Fruit fly (Drosophila melanogaster): ENCODE measurements around the gene Cpsf6.

Cpsf6 gene

dm6 chr3L:8288396-8288795 lies 26.9 kb downstream of the Cpsf6 start:
- peak; percentile 4 for TF ChIP-seq psq (GFP tag; optimal IDR thresholded peaks at IDR 0.05)
- no peak for TF ChIP-seq woc (GFP tag; optimal IDR thresholded peaks at IDR 0.05)
- TF ChIP-seq pan (optimal IDR thresholded peaks at IDR 0.05) = no peak
- TF ChIP-seq fru (GFP tag; optimal IDR thresholded peaks at IDR 0.05) = peak; percentile 52
- TF ChIP-seq tai (GFP tag; optimal IDR thresholded peaks at IDR 0.05) = peak; percentile 37
- no peak for TF ChIP-seq usp (GFP tag; optimal IDR thresholded peaks at IDR 0.05)
- no peak for TF ChIP-seq HLH106 (tag; optimal IDR thresholded peaks at IDR 0.05)
- peak; percentile 7 for TF ChIP-seq ey (GFP tag; optimal IDR thresholded peaks at IDR 0.05)

dm6 chr3L:8286397-8286796 lies 28.9 kb downstream of the Cpsf6 start:
- TF ChIP-seq N (GFP tag; optimal IDR thresholded peaks at IDR 0.05) (no peak), Jra (GFP tag; optimal IDR thresholded peaks at IDR 0.05) (no peak), dl (GFP tag; optimal IDR thresholded peaks at IDR 0.05; ENCODE audit: insufficient read depth in 1 of 2, partially characterized antibody in 2 of 2) (no peak), Sp1 (GFP tag; optimal IDR thresholded peaks at IDR 0.05) (no peak), Dif (GFP tag; optimal IDR thresholded peaks at IDR 0.05; ENCODE audit: partially characterized antibody) (no peak), rgr (GFP tag; optimal IDR thresholded peaks at IDR 0.05) (no peak), CG9705 (GFP tag; optimal IDR thresholded peaks at IDR 0.05) (no peak), brk (GFP tag; optimal IDR thresholded peaks at IDR 0.05) (no peak), usp (GFP tag; optimal IDR thresholded peaks at IDR 0.05) (no peak), sage (GFP tag; optimal IDR thresholded peaks at IDR 0.05) (no peak)

dm6 chr3L:8285773-8286172 lies 29.5 kb downstream of the Cpsf6 start:
- TF ChIP-seq Dfd (GFP tag; optimal IDR thresholded peaks at IDR 0.05) (no peak), Myc (optimal IDR thresholded peaks at IDR 0.05) (no peak), Dif (GFP tag; optimal IDR thresholded peaks at IDR 0.05; ENCODE audit: partially characterized antibody) (no peak), woc (GFP tag; optimal IDR thresholded peaks at IDR 0.05) (no peak)

- TF ChIP-seq ey (GFP tag; optimal IDR thresholded peaks at IDR 0.05) (no peak), Vsx2 (GFP tag; optimal IDR thresholded peaks at IDR 0.05; ENCODE audit: partially characterized antibody) (no peak), Rel (GFP tag; optimal IDR thresholded peaks at IDR 0.05) (no peak), Rel (tag; optimal IDR thresholded peaks at IDR 0.05) (no peak), psq (GFP tag; optimal IDR thresholded peaks at IDR 0.05) (no peak), usp (GFP tag; optimal IDR thresholded peaks at IDR 0.05) (no peak), Myc (optimal IDR thresholded peaks at IDR 0.05) (no peak), woc (GFP tag; optimal IDR thresholded peaks at IDR 0.05) (no peak), HLH106 (tag; optimal IDR thresholded peaks at IDR 0.05) (no peak), rgr (GFP tag; optimal IDR thresholded peaks at IDR 0.05) (no peak), Jra (GFP tag; optimal IDR thresholded peaks at IDR 0.05) (no peak), Abd-B (GFP tag; optimal IDR thresholded peaks at IDR 0.05) (no peak), brk (GFP tag; optimal IDR thresholded peaks at IDR 0.05) (no peak), Dif (GFP tag; optimal IDR thresholded peaks at IDR 0.05; ENCODE audit: partially characterized antibody) (no peak), CG9705 (GFP tag; optimal IDR thresholded peaks at IDR 0.05) (no peak), sage (GFP tag; optimal IDR thresholded peaks at IDR 0.05) (no peak), Hr78 (GFP tag; optimal IDR thresholded peaks at IDR 0.05) (no peak), Dfd (GFP tag; optimal IDR thresholded peaks at IDR 0.05) (no peak), N (GFP tag; optimal IDR thresholded peaks at IDR 0.05) (no peak)
Measured at dm6 chr3L:8285291-8285690, 30.0 kb downstream of the Cpsf6 start.

- TF ChIP-seq Hnf4 (GFP tag; optimal IDR thresholded peaks at IDR 0.05) = no peak
- peak; percentile 20 for TF ChIP-seq OdsH (GFP tag; optimal IDR thresholded peaks at IDR 0.05)
- no peak for TF ChIP-seq pan (optimal IDR thresholded peaks at IDR 0.05)
- peak; percentile 35 for TF ChIP-seq rgr (GFP tag; optimal IDR thresholded peaks at IDR 0.05)
- no peak for TF ChIP-seq CG32264 (GFP tag; optimal IDR thresholded peaks at IDR 0.05)
- no peak for TF ChIP-seq Hr83 (GFP tag; optimal IDR thresholded peaks at IDR 0.05; ENCODE audit: poor library complexity, severe bottlenecking)
- TF ChIP-seq Mio (GFP tag; optimal IDR thresholded peaks at IDR 0.05) = no peak
- TF ChIP-seq tai (GFP tag; optimal IDR thresholded peaks at IDR 0.05) = no peak
- TF ChIP-seq Vsx2 (GFP tag; optimal IDR thresholded peaks at IDR 0.05; ENCODE audit: partially characterized antibody) = no peak
- TF ChIP-seq Myc (optimal IDR thresholded peaks at IDR 0.05) = no peak
- peak; percentile 29 for TF ChIP-seq Sp1 (GFP tag; optimal IDR thresholded peaks at IDR 0.05)
- no peak for TF ChIP-seq GATAd (GFP tag; optimal IDR thresholded peaks at IDR 0.05)
- no peak for TF ChIP-seq CG9705 (GFP tag; optimal IDR thresholded peaks at IDR 0.05)
- peak; percentile 30 for TF ChIP-seq fru (GFP tag; optimal IDR thresholded peaks at IDR 0.05)
- TF ChIP-seq woc (GFP tag; optimal IDR thresholded peaks at IDR 0.05) = peak; percentile 12
- TF ChIP-seq dl (GFP tag; optimal IDR thresholded peaks at IDR 0.05; ENCODE audit: insufficient read depth in 1 of 2, partially characterized antibody in 2 of 2) = no peak
- no peak for TF ChIP-seq sv (GFP tag; optimal IDR thresholded peaks at IDR 0.05)
- TF ChIP-seq jim (GFP tag; optimal IDR thresholded peaks at IDR 0.05) = no peak
- no peak for TF ChIP-seq Dfd (GFP tag; optimal IDR thresholded peaks at IDR 0.05)
- no peak for TF ChIP-seq Jra (GFP tag; optimal IDR thresholded peaks at IDR 0.05)
- peak; percentile 35 for TF ChIP-seq dmrt93B (GFP tag; optimal IDR thresholded peaks at IDR 0.05)
- no peak for TF ChIP-seq N (GFP tag; optimal IDR thresholded peaks at IDR 0.05)
- TF ChIP-seq Dif (GFP tag; optimal IDR thresholded peaks at IDR 0.05; ENCODE audit: partially characterized antibody) = no peak
- TF ChIP-seq br (GFP tag; optimal IDR thresholded peaks at IDR 0.05) = no peak
- no peak for TF ChIP-seq psq (GFP tag; optimal IDR thresholded peaks at IDR 0.05)
- no peak for TF ChIP-seq CrebA (GFP tag; optimal IDR thresholded peaks at IDR 0.05; ENCODE audit: borderline replicate concordance)
- TF ChIP-seq HLH106 (tag; optimal IDR thresholded peaks at IDR 0.05) = peak; percentile 54
- TF ChIP-seq usp (GFP tag; optimal IDR thresholded peaks at IDR 0.05) = no peak
- no peak for TF ChIP-seq lola (GFP tag; optimal IDR thresholded peaks at IDR 0.05)
- TF ChIP-seq Abd-B (GFP tag; optimal IDR thresholded peaks at IDR 0.05) = no peak
- no peak for TF ChIP-seq dsf (GFP tag; optimal IDR thresholded peaks at IDR 0.05; ENCODE audit: borderline replicate concordance)
- no peak for TF ChIP-seq sage (GFP tag; optimal IDR thresholded peaks at IDR 0.05)
- peak; percentile 38 for TF ChIP-seq ey (GFP tag; optimal IDR thresholded peaks at IDR 0.05)
- peak in 1 of 2 experiments; percentile 49 for TF ChIP-seq foxo (GFP tag; optimal IDR thresholded peaks at IDR 0.05)
Measured at dm6 chr3L:8284651-8285050, 30.7 kb downstream of the Cpsf6 start.
